Worm (Caenorhabditis elegans) whole organism, L1 larva: ENCODE measurements around the gene srh-122.

Experiments used
- C34B4.2 ChIP-seq: sonication (generic microtip); optimal IDR thresholded peaks from 2 replicates; lab custom pipeline; 2017; ENCODE audit warnings: mild to moderate bottlenecking, missing genetic modification characterization, missing compliant biosample characterization
- F16B12.6 ChIP-seq: fragments of 150-350 bp; optimal IDR thresholded peaks from 2 replicates; lab custom pipeline; 2014; ENCODE audit warnings: missing biosample characterization, missing genetic modification characterization
- Y116A8C.19 ChIP-seq: sonication (generic microtip); optimal IDR thresholded peaks from 2 replicates; lab custom pipeline; 2016; ENCODE audit warnings: missing compliant biosample characterization, missing genetic modification characterization, borderline replicate concordance
- ama-1 ChIP-seq: fragments of 150-350 bp; optimal IDR thresholded peaks from 2 replicates; lab custom pipeline; 2014
- blmp-1 ChIP-seq: fragments of 150-350 bp; optimal IDR thresholded peaks from 2 replicates; lab custom pipeline; 2014; ENCODE audit warnings: missing biosample characterization, missing genetic modification characterization
- efl-3 ChIP-seq: fragments of 200-800 bp; sonication (Bioruptor generic); optimal IDR thresholded peaks from 2 replicates; lab custom pipeline; 2018; ENCODE audit warnings: mild to moderate bottlenecking, missing genetic modification characterization, missing compliant biosample characterization
- egl-13 ChIP-seq: sonication (generic microtip); optimal IDR thresholded peaks from 2 replicates; lab custom pipeline; 2016; ENCODE audit warnings: missing genotype, missing genetic modification reagents, missing genetic modification characterization, missing compliant biosample characterization
- elt-3 ChIP-seq, 6 experiments: fragments of 150-350 bp in 1 of 6; sonication (generic microtip); optimal IDR thresholded peaks; 2 replicates each; lab custom pipeline; 2017 to 2018; ENCODE audit warnings: missing biosample characterization in 6 of 6, missing genetic modification characterization in 6 of 6, inconsistent platforms in 1 of 6
- ets-5 ChIP-seq: fragments of 200-800 bp; sonication (Bioruptor generic); IDR thresholded peaks from 2 replicates; pipeline ENCODE4 v1.3.6; 2022; ENCODE audit warnings: missing genetic modification characterization, missing compliant biosample characterization
- fos-1 ChIP-seq: fragments of 150-350 bp; optimal IDR thresholded peaks from 2 replicates; lab custom pipeline; 2014; ENCODE audit warnings: missing biosample characterization, missing genetic modification characterization
- hlh-17 ChIP-seq: fragments of 200-800 bp; sonication (Bioruptor generic); optimal IDR thresholded peaks from 2 replicates; lab custom pipeline; 2018; ENCODE audit warnings: missing genetic modification characterization, mild to moderate bottlenecking, missing compliant biosample characterization, moderate library complexity, borderline replicate concordance
- hlh-4 ChIP-seq: sonication (generic microtip); optimal IDR thresholded peaks from 2 replicates; lab custom pipeline; 2016; ENCODE audit warnings: mild to moderate bottlenecking, missing genetic modification characterization, missing compliant biosample characterization
- isw-1 ChIP-seq: fragments of 200-800 bp; sonication (Bioruptor generic); IDR thresholded peaks from 2 replicates; pipeline ENCODE4 v1.3.6; 2022; ENCODE audit warnings: missing genetic modification characterization, missing compliant biosample characterization
- lin-14 ChIP-seq: fragments of 200-800 bp; sonication (Bioruptor generic); optimal IDR thresholded peaks from 2 replicates; lab custom pipeline; 2018; ENCODE audit warnings: mild to moderate bottlenecking, missing genetic modification characterization, moderate library complexity, missing compliant biosample characterization
- lin-35 ChIP-seq, 2 experiments: fragments of 150-350 bp; optimal IDR thresholded peaks; 2 replicates each; lab custom pipeline; 2014; ENCODE audit warnings: missing biosample characterization in 2 of 2, missing genetic modification characterization in 2 of 2, missing genetic modification reagents in 2 of 2
- lir-3 ChIP-seq: sonication (generic microtip); optimal IDR thresholded peaks from 2 replicates; lab custom pipeline; 2016; ENCODE audit warnings: mild to moderate bottlenecking, missing genetic modification characterization, moderate library complexity, missing compliant biosample characterization; ENCODE audit not compliant: poor library complexity
- mab-9 ChIP-seq: fragments of 200-800 bp; sonication (Bioruptor generic); IDR thresholded peaks from 2 replicates; pipeline ENCODE4 v1.3.6; 2022; ENCODE audit warnings: missing genetic modification reagents, missing genetic modification characterization, missing compliant biosample characterization
- mdl-1 ChIP-seq, 2 experiments: fragments of 150-350 bp; optimal IDR thresholded peaks; 2 replicates each; lab custom pipeline; 2014 to 2017; ENCODE audit warnings: missing biosample characterization in 2 of 2, missing genetic modification characterization in 2 of 2, inconsistent platforms in 1 of 2
- mep-1 ChIP-seq: fragments of 150-350 bp; optimal IDR thresholded peaks from 2 replicates; lab custom pipeline; 2014; ENCODE audit warnings: missing biosample characterization, missing genetic modification characterization
- nhr-11 ChIP-seq: fragments of 150-350 bp; optimal IDR thresholded peaks from 2 replicates; lab custom pipeline; 2014; ENCODE audit warnings: missing biosample characterization, missing genetic modification characterization
- nhr-19 ChIP-seq: fragments of 200-800 bp; sonication (Bioruptor generic); conservative IDR thresholded peaks from 2 replicates; pipeline ENCODE4 v1.3.6; 2022; ENCODE audit warnings: missing genetic modification characterization, missing compliant biosample characterization
- nhr-237 ChIP-seq: fragments of 150-350 bp; optimal IDR thresholded peaks from 2 replicates; lab custom pipeline; 2014; ENCODE audit warnings: missing biosample characterization, missing genetic modification characterization
- nhr-28 ChIP-seq: fragments of 150-350 bp; optimal IDR thresholded peaks from 2 replicates; lab custom pipeline; 2014; ENCODE audit warnings: missing biosample characterization, missing genetic modification characterization
- nhr-47 ChIP-seq: sonication (generic microtip); optimal IDR thresholded peaks from 2 replicates; lab custom pipeline; 2016; ENCODE audit warnings: mild to moderate bottlenecking, missing genetic modification characterization, moderate library complexity, missing compliant biosample characterization
- nhr-71 ChIP-seq: sonication (generic microtip); optimal IDR thresholded peaks from 2 replicates; lab custom pipeline; 2016; ENCODE audit warnings: mild to moderate bottlenecking, missing genetic modification characterization, moderate library complexity, missing compliant biosample characterization
- nhr-76 ChIP-seq: sonication (generic microtip); optimal IDR thresholded peaks from 2 replicates; lab custom pipeline; 2017; ENCODE audit warnings: missing biosample characterization, missing genetic modification characterization
- nhr-90 ChIP-seq: sonication (generic microtip); optimal IDR thresholded peaks from 2 replicates; lab custom pipeline; 2016; ENCODE audit warnings: mild to moderate bottlenecking, missing genetic modification characterization, missing compliant biosample characterization; ENCODE audit not compliant: poor library complexity
- rnt-1 ChIP-seq: sonication (generic microtip); optimal IDR thresholded peaks from 2 replicates; lab custom pipeline; 2016; ENCODE audit warnings: mild to moderate bottlenecking, missing genetic modification characterization, moderate library complexity, missing compliant biosample characterization
- snpc-4 ChIP-seq: fragments of 150-350 bp; optimal IDR thresholded peaks from 2 replicates; lab custom pipeline; 2014; ENCODE audit warnings: missing biosample characterization, missing genetic modification characterization
- swsn-7 ChIP-seq: sonication (generic microtip); optimal IDR thresholded peaks from 2 replicates; lab custom pipeline; 2016; ENCODE audit warnings: missing genetic modification characterization, missing compliant biosample characterization
- tbx-2 ChIP-seq: sonication (generic microtip); optimal IDR thresholded peaks from 2 replicates; lab custom pipeline; 2016; ENCODE audit warnings: missing genetic modification characterization, missing compliant biosample characterization
- tlp-1 ChIP-seq: fragments of 150-350 bp; optimal IDR thresholded peaks from 2 replicates; lab custom pipeline; 2014; ENCODE audit warnings: missing biosample characterization, missing genetic modification characterization
- unc-30 ChIP-seq: sonication (generic microtip); optimal IDR thresholded peaks from 2 replicates; lab custom pipeline; 2017; ENCODE audit warnings: missing biosample characterization, missing genetic modification characterization
- unc-62 ChIP-seq: fragments of 150-350 bp; optimal IDR thresholded peaks from 2 replicates; lab custom pipeline; 2014; ENCODE audit warnings: missing biosample characterization, missing genetic modification reagents, missing genetic modification characterization
- unc-86 ChIP-seq: sonication (generic microtip); optimal IDR thresholded peaks from 2 replicates; lab custom pipeline; 2016; ENCODE audit warnings: missing genetic modification characterization, missing compliant biosample characterization
- vab-15 ChIP-seq: sonication (generic microtip); optimal IDR thresholded peaks from 2 replicates; lab custom pipeline; 2017; ENCODE audit warnings: missing genotype, mild to moderate bottlenecking, missing genetic modification characterization, missing compliant biosample characterization
- zip-4 ChIP-seq: fragments of 200-800 bp; sonication (Bioruptor generic); optimal IDR thresholded peaks from 2 replicates; lab custom pipeline; 2018; ENCODE audit warnings: mild to moderate bottlenecking, missing genetic modification characterization, moderate library complexity, missing compliant biosample characterization

The srh-122 gene

ce11 chrV:15352376-15352775, 25.4 kb downstream of the srh-122 start, which contains the start of gene srx-58:
Gene srx-58 (plus strand): TSS chrV:15352676.
- TF ChIP-seq ets-5 (GFP tag; lab: Robert Waterston, UW) = no peak
- no peak for TF ChIP-seq Y116A8C.19
- no peak for TF ChIP-seq vab-15 (tag; lab: Kevin White, UChicago)
- TF ChIP-seq lin-35 (GFP tag; optimal IDR thresholded peaks at IDR 0.05; lab: Kevin White, UChicago) = no peak
- no peak for TF ChIP-seq lin-14 (GFP tag; lab: Kevin White, UChicago)
- no peak for TF ChIP-seq nhr-76
- TF ChIP-seq egl-13 (tag; lab: Kevin White, UChicago) = no peak
- no peak for TF ChIP-seq rnt-1 (tag; lab: Kevin White, UChicago)
- no peak for TF ChIP-seq swsn-7
- TF ChIP-seq snpc-4 (tag; lab: Kevin White, UChicago) = no peak
- no peak for TF ChIP-seq hlh-17 (GFP tag; lab: Kevin White, UChicago)
- no peak for TF ChIP-seq nhr-47
- TF ChIP-seq lir-3 (tag; lab: Kevin White, UChicago) = no peak
- TF ChIP-seq blmp-1 (tag; lab: Kevin White, UChicago) = no peak
- TF ChIP-seq tbx-2 = no peak
- TF ChIP-seq zip-4 (GFP tag; lab: Kevin White, UChicago) = no peak
- no peak for TF ChIP-seq nhr-19
- TF ChIP-seq, all 84 proteins: peak for 0

- TF ChIP-seq isw-1 (GFP tag; lab: Robert Waterston, UW) (no peak), nhr-19 (no peak), mep-1 (tag; lab: Kevin White, UChicago) (no peak)
These were observed 27.2 kb downstream of the srh-122 start, which contains the start of gene clec-231 for ce11 chrV:15350615-15351014. Gene clec-231 (minus strand): TSS chrV:15350715.

ce11 chrV:15349044-15349443, 28.8 kb downstream of the srh-122 start, which contains the start of gene clec-230:
Gene clec-230 (minus strand): TSS chrV:15349144.
- TF ChIP-seq hlh-4 (tag; lab: Kevin White, UChicago) = no peak
- no peak for TF ChIP-seq unc-86 (tag; lab: Kevin White, UChicago)
- no peak for TF ChIP-seq C34B4.2 (tag; lab: Kevin White, UChicago)
- TF ChIP-seq mab-9 = no peak

ce11 chrV:15347292-15347691, 30.5 kb downstream of the srh-122 start, which contains the start of gene C29F3.3:
Gene C29F3.3 (minus strand): TSS chrV:15347392.
- TF ChIP-seq tlp-1 (tag; lab: Kevin White, UChicago) = no peak
- TF ChIP-seq fos-1 = no peak
- TF ChIP-seq ama-1 (lab: Kevin White, UChicago) = no peak
- no peak for TF ChIP-seq nhr-47
- no peak for TF ChIP-seq efl-3
- no peak for TF ChIP-seq F16B12.6 (tag; lab: Kevin White, UChicago)
- no peak for TF ChIP-seq nhr-71 (tag; lab: Kevin White, UChicago)
- no peak for TF ChIP-seq nhr-11 (tag; lab: Kevin White, UChicago)
- no peak for TF ChIP-seq nhr-90 (tag; lab: Kevin White, UChicago)
- no peak for TF ChIP-seq nhr-28 (tag; lab: Kevin White, UChicago)
- no peak for TF ChIP-seq mdl-1 (tag; optimal IDR thresholded peaks at IDR 0.05; lab: Kevin White, UChicago)
- TF ChIP-seq elt-3 (tag; optimal IDR thresholded peaks at IDR 0.05; lab: Kevin White, UChicago) = no peak
- TF ChIP-seq lin-14 (GFP tag; lab: Kevin White, UChicago) = no peak
- TF ChIP-seq swsn-7 = no peak
- TF ChIP-seq lin-35 (GFP tag; optimal IDR thresholded peaks at IDR 0.05; lab: Kevin White, UChicago) = no peak
- TF ChIP-seq nhr-237 = no peak
- no peak for TF ChIP-seq unc-62 (GFP tag; lab: Kevin White, UChicago)
- TF ChIP-seq unc-30 (tag; lab: Kevin White, UChicago) = no peak
- TF ChIP-seq lir-3 (tag; lab: Kevin White, UChicago) = no peak
